Fruit fly (Drosophila melanogaster): ENCODE data around the gene TwdlT.

- TF ChIP-seq CG5204 (GFP tag; optimal IDR thresholded peaks at IDR 0.05) (no peak), Hr96 (GFP tag; optimal IDR thresholded peaks at IDR 0.05) (no peak), tj (GFP tag; optimal IDR thresholded peaks at IDR 0.05) (no peak), bab1 (GFP tag; optimal IDR thresholded peaks at IDR 0.05) (no peak), CG11617 (GFP tag; optimal IDR thresholded peaks at IDR 0.05) (no peak), kay (GFP tag; ENCODE audit: borderline replicate concordance) (no peak), Clk (GFP tag; optimal IDR thresholded peaks at IDR 0.05) (no peak)
Measured at dm6 chr3R:27026009-27026408, 23.0 kb upstream of the TwdlT start, which contains the start of gene CG6271.

All from whole organism, adult.